Worm (Caenorhabditis elegans) whole organism, L1 larva: Measurements from ENCODE around the gene F43C11.6.

Experiments
- C04F5.9 ChIP-seq: sonication (generic microtip); optimal IDR thresholded peaks from 2 replicates; lab custom pipeline; 2016; ENCODE audit warnings: missing genetic modification characterization, missing compliant biosample characterization
- C16A3.4 ChIP-seq: fragments of 150-350 bp; optimal IDR thresholded peaks from 2 replicates; lab custom pipeline; 2014; ENCODE audit warnings: missing biosample characterization, missing genetic modification characterization
- Y116A8C.19 ChIP-seq: sonication (generic microtip); optimal IDR thresholded peaks from 2 replicates; lab custom pipeline; 2016; ENCODE audit warnings: missing compliant biosample characterization, missing genetic modification characterization, borderline replicate concordance
- ama-1 ChIP-seq: fragments of 150-350 bp; optimal IDR thresholded peaks from 2 replicates; lab custom pipeline; 2014
- ceh-63 ChIP-seq: fragments of 200-800 bp; sonication (Bioruptor generic); optimal IDR thresholded peaks from 2 replicates; lab custom pipeline; 2018; ENCODE audit warnings: mild to moderate bottlenecking, missing genetic modification characterization, missing compliant biosample characterization
- ceh-8 ChIP-seq: fragments of 200-800 bp; sonication (Bioruptor generic); optimal IDR thresholded peaks from 2 replicates; lab custom pipeline; 2018; ENCODE audit warnings: mild to moderate bottlenecking, missing genetic modification characterization, moderate library complexity, missing compliant biosample characterization
- ceh-82 ChIP-seq, 3 experiments: fragments of 150-350 bp in 1 of 3; sonication (generic microtip) in 2 of 3; optimal IDR thresholded peaks; 2 replicates each; lab custom pipeline; 2014 to 2017; ENCODE audit warnings: missing biosample characterization in 3 of 3, missing genetic modification characterization in 3 of 3
- ceh-88 ChIP-seq: fragments of 200-800 bp; sonication (Bioruptor generic); IDR thresholded peaks from 2 replicates; pipeline ENCODE4 v1.3.6; 2022; ENCODE audit warnings: missing genetic modification characterization, missing compliant biosample characterization
- ceh-90 ChIP-seq: sonication (generic microtip); optimal IDR thresholded peaks from 2 replicates; lab custom pipeline; 2016; ENCODE audit warnings: missing genetic modification characterization, missing compliant biosample characterization
- dpl-1 ChIP-seq, 3 experiments: fragments of 150-350 bp in 2 of 3; sonication (generic microtip) in 1 of 3; optimal IDR thresholded peaks; 2 replicates each; lab custom pipeline; 2014 to 2017; ENCODE audit warnings: missing biosample characterization in 3 of 3, missing genetic modification characterization in 3 of 3, missing genetic modification reagents in 3 of 3
- dsc-1 ChIP-seq: sonication (generic microtip); optimal IDR thresholded peaks from 2 replicates; lab custom pipeline; 2016; ENCODE audit warnings: mild to moderate bottlenecking, missing genetic modification characterization, missing compliant biosample characterization
- efl-1 ChIP-seq, 4 experiments: fragments of 150-350 bp; optimal IDR thresholded peaks in 3 of 4; peaks in 1 of 4; 1 replicate in 1 of 4; 2 replicates in 3 of 4; lab custom pipeline; 2014; ENCODE audit warnings: missing biosample characterization in 2 of 4, missing genetic modification characterization in 2 of 4, missing genetic modification reagents in 2 of 4
- efl-3 ChIP-seq: fragments of 200-800 bp; sonication (Bioruptor generic); optimal IDR thresholded peaks from 2 replicates; lab custom pipeline; 2018; ENCODE audit warnings: mild to moderate bottlenecking, missing genetic modification characterization, missing compliant biosample characterization
- elt-2 ChIP-seq: sonication (generic microtip); optimal IDR thresholded peaks from 2 replicates; lab custom pipeline; 2016; ENCODE audit warnings: missing genetic modification characterization, mild to moderate bottlenecking, inconsistent platforms, missing compliant biosample characterization, missing genetic modification reagents
- elt-3 ChIP-seq, 6 experiments: fragments of 150-350 bp in 1 of 6; sonication (generic microtip); optimal IDR thresholded peaks; 2 replicates each; lab custom pipeline; 2017 to 2018; ENCODE audit warnings: missing biosample characterization in 6 of 6, missing genetic modification characterization in 6 of 6, inconsistent platforms in 1 of 6
- ets-5 ChIP-seq: fragments of 200-800 bp; sonication (Bioruptor generic); IDR thresholded peaks from 2 replicates; pipeline ENCODE4 v1.3.6; 2022; ENCODE audit warnings: missing genetic modification characterization, missing compliant biosample characterization
- fkh-10 ChIP-seq: sonication (generic microtip); optimal IDR thresholded peaks from 2 replicates; lab custom pipeline; 2017; ENCODE audit warnings: missing biosample characterization, missing genetic modification reagents, missing genetic modification characterization
- fkh-8 ChIP-seq: sonication (generic microtip); optimal IDR thresholded peaks from 2 replicates; lab custom pipeline; 2016; ENCODE audit warnings: mild to moderate bottlenecking, missing genetic modification characterization, missing compliant biosample characterization
- hlh-17 ChIP-seq: fragments of 200-800 bp; sonication (Bioruptor generic); optimal IDR thresholded peaks from 2 replicates; lab custom pipeline; 2018; ENCODE audit warnings: missing genetic modification characterization, mild to moderate bottlenecking, missing compliant biosample characterization, moderate library complexity, borderline replicate concordance
- hpl-2 ChIP-seq: fragments of 150-350 bp; optimal IDR thresholded peaks from 2 replicates; lab custom pipeline; 2014; ENCODE audit warnings: missing biosample characterization, missing genetic modification reagents, missing genetic modification characterization
- irx-1 ChIP-seq: sonication (generic microtip); optimal IDR thresholded peaks from 2 replicates; lab custom pipeline; 2016; ENCODE audit warnings: missing genetic modification characterization, missing compliant biosample characterization
- lin-13 ChIP-seq: fragments of 150-350 bp; optimal IDR thresholded peaks from 2 replicates; lab custom pipeline; 2014; ENCODE audit warnings: missing biosample characterization, missing genetic modification reagents, missing genetic modification characterization
- lin-14 ChIP-seq: fragments of 200-800 bp; sonication (Bioruptor generic); optimal IDR thresholded peaks from 2 replicates; lab custom pipeline; 2018; ENCODE audit warnings: mild to moderate bottlenecking, missing genetic modification characterization, moderate library complexity, missing compliant biosample characterization
- lin-39 ChIP-seq: fragments of 150-350 bp; optimal IDR thresholded peaks from 2 replicates; lab custom pipeline; 2014; ENCODE audit warnings: missing biosample characterization, missing genetic modification reagents, missing genetic modification characterization
- nhr-19 ChIP-seq: fragments of 200-800 bp; sonication (Bioruptor generic); conservative IDR thresholded peaks from 2 replicates; pipeline ENCODE4 v1.3.6; 2022; ENCODE audit warnings: missing genetic modification characterization, missing compliant biosample characterization
- nhr-237 ChIP-seq: fragments of 150-350 bp; optimal IDR thresholded peaks from 2 replicates; lab custom pipeline; 2014; ENCODE audit warnings: missing biosample characterization, missing genetic modification characterization
- nhr-28 ChIP-seq: fragments of 150-350 bp; optimal IDR thresholded peaks from 2 replicates; lab custom pipeline; 2014; ENCODE audit warnings: missing biosample characterization, missing genetic modification characterization
- nhr-71 ChIP-seq: sonication (generic microtip); optimal IDR thresholded peaks from 2 replicates; lab custom pipeline; 2016; ENCODE audit warnings: mild to moderate bottlenecking, missing genetic modification characterization, moderate library complexity, missing compliant biosample characterization
- nhr-85 ChIP-seq: sonication (generic microtip); peaks from one replicate; lab custom pipeline; 2016; ENCODE audit warnings: missing genetic modification characterization, inconsistent platforms, missing compliant biosample characterization
- pag-3 ChIP-seq: sonication (generic microtip); optimal IDR thresholded peaks from 2 replicates; lab custom pipeline; 2017; ENCODE audit warnings: missing genetic modification characterization, mild to moderate bottlenecking, missing compliant biosample characterization, antibody characterized with exemption, borderline replicate concordance; ENCODE audit not compliant: insufficient read depth
- pqm-1 ChIP-seq: sonication (generic microtip); optimal IDR thresholded peaks from 3 replicates; lab custom pipeline; 2017; ENCODE audit warnings: missing biosample characterization, missing genetic modification characterization
- rnt-1 ChIP-seq: sonication (generic microtip); optimal IDR thresholded peaks from 2 replicates; lab custom pipeline; 2016; ENCODE audit warnings: mild to moderate bottlenecking, missing genetic modification characterization, moderate library complexity, missing compliant biosample characterization
- skn-1 ChIP-seq: fragments of 150-350 bp; optimal IDR thresholded peaks from 2 replicates; lab custom pipeline; 2014; ENCODE audit warnings: missing biosample characterization, missing genetic modification characterization
- sup-37 ChIP-seq: fragments of 200-800 bp; sonication (Bioruptor generic); optimal IDR thresholded peaks from 2 replicates; lab custom pipeline; 2018; ENCODE audit warnings: mild to moderate bottlenecking, missing genetic modification characterization, missing compliant biosample characterization
- swsn-7 ChIP-seq: sonication (generic microtip); optimal IDR thresholded peaks from 2 replicates; lab custom pipeline; 2016; ENCODE audit warnings: missing genetic modification characterization, missing compliant biosample characterization
- tbx-2 ChIP-seq: sonication (generic microtip); optimal IDR thresholded peaks from 2 replicates; lab custom pipeline; 2016; ENCODE audit warnings: missing genetic modification characterization, missing compliant biosample characterization
- tlp-1 ChIP-seq: fragments of 150-350 bp; optimal IDR thresholded peaks from 2 replicates; lab custom pipeline; 2014; ENCODE audit warnings: missing biosample characterization, missing genetic modification characterization
- unc-130 ChIP-seq: fragments of 150-350 bp; optimal IDR thresholded peaks from 2 replicates; lab custom pipeline; 2017; ENCODE audit warnings: missing biosample characterization, missing genetic modification characterization, inconsistent platforms
- unc-30 ChIP-seq: sonication (generic microtip); optimal IDR thresholded peaks from 2 replicates; lab custom pipeline; 2017; ENCODE audit warnings: missing biosample characterization, missing genetic modification characterization
- unc-86 ChIP-seq: sonication (generic microtip); optimal IDR thresholded peaks from 2 replicates; lab custom pipeline; 2016; ENCODE audit warnings: missing genetic modification characterization, missing compliant biosample characterization
- vab-15 ChIP-seq: sonication (generic microtip); optimal IDR thresholded peaks from 2 replicates; lab custom pipeline; 2017; ENCODE audit warnings: missing genotype, mild to moderate bottlenecking, missing genetic modification characterization, missing compliant biosample characterization
- ztf-11 ChIP-seq, 2 experiments: sonication (generic microtip); optimal IDR thresholded peaks; 2 replicates each; lab custom pipeline; 2016 to 2017; ENCODE audit warnings: missing genetic modification characterization in 2 of 2, missing biosample characterization in 1 of 2, missing compliant biosample characterization in 1 of 2

The F43C11.6 gene

ce11 chrII:2298742-2299141 is 43.5 kb upstream of the F43C11.6 start, which contains the start of gene B0281.4:
B0281.4 (minus strand) TSS chrII:2298842.
- TF ChIP-seq C04F5.9 (tag; lab: Kevin White, UChicago), result no peak
- no peak for TF ChIP-seq efl-3
- no peak for TF ChIP-seq fkh-10 (GFP tag; lab: Kevin White, UChicago)
- no peak for TF ChIP-seq Y116A8C.19
- no peak for TF ChIP-seq nhr-71
- no peak for TF ChIP-seq rnt-1 (tag; lab: Kevin White, UChicago)
- TF ChIP-seq unc-86 (tag; lab: Kevin White, UChicago), result no peak
- no peak for TF ChIP-seq hlh-17
- no peak for TF ChIP-seq unc-30 (tag; lab: Kevin White, UChicago)
- no peak for TF ChIP-seq nhr-85 (tag; lab: Kevin White, UChicago)
- no peak for TF ChIP-seq tbx-2
- TF ChIP-seq nhr-237, result no peak
- no peak for TF ChIP-seq ceh-8 (GFP tag; lab: Kevin White, UChicago)
- no peak for TF ChIP-seq fkh-8 (tag; lab: Kevin White, UChicago)
- TF ChIP-seq tlp-1 (tag; lab: Kevin White, UChicago), result no peak
- no peak for TF ChIP-seq irx-1 (tag; lab: Kevin White, UChicago)
- no peak for TF ChIP-seq ceh-88 (GFP tag; lab: Robert Waterston, UW)
- TF ChIP-seq elt-2 (tag; lab: Kevin White, UChicago), result no peak
- TF ChIP-seq C16A3.4 (tag; lab: Kevin White, UChicago), result no peak

ce11 chrII:2300861-2301260 is 41.4 kb upstream of the F43C11.6 start, which contains the start of gene B0281.5:
B0281.5 (minus strand) TSS chrII:2300961.
- TF ChIP-seq unc-30 (tag; lab: Kevin White, UChicago) (no peak), hlh-17 (no peak), ceh-90 (no peak), ztf-11 (tag; optimal IDR thresholded peaks at IDR 0.05; lab: Kevin White, UChicago) (no peak), dsc-1 (tag; lab: Kevin White, UChicago) (no peak), ceh-63 (no peak), ceh-82 (tag; optimal IDR thresholded peaks at IDR 0.05; lab: Kevin White, UChicago) (no peak), lin-14 (GFP tag; lab: Kevin White, UChicago) (no peak), dpl-1 (GFP tag; optimal IDR thresholded peaks at IDR 0.05; lab: Kevin White, UChicago) (no peak), pag-3 (no peak), ceh-8 (GFP tag; lab: Kevin White, UChicago) (no peak), ama-1 (lab: Kevin White, UChicago) (no peak)

- TF ChIP-seq fkh-8 (tag; lab: Kevin White, UChicago), result no peak
- TF ChIP-seq efl-1 (optimal IDR thresholded peaks at IDR 0.05; lab: Kevin White, UChicago), result no peak
- TF ChIP-seq efl-1 (GFP tag; optimal IDR thresholded peaks at IDR 0.05 in 1 of 2; lab: Kevin White, UChicago), result peak in 1 of 2 experiments; percentile 22
- no peak for TF ChIP-seq rnt-1 (tag; lab: Kevin White, UChicago)
- no peak for TF ChIP-seq unc-86 (tag; lab: Kevin White, UChicago)
Observed at ce11 chrII:2302330-2302729, 39.9 kb upstream of the F43C11.6 start, which contains the start of gene B0281.6. B0281.6 (minus strand) TSS chrII:2302430.

- TF ChIP-seq unc-86 (tag; lab: Kevin White, UChicago), result no peak
- TF ChIP-seq vab-15 (tag; lab: Kevin White, UChicago), result no peak
- TF ChIP-seq lin-13 (GFP tag; lab: Kevin White, UChicago), result no peak
- TF ChIP-seq nhr-28 (tag; lab: Kevin White, UChicago), result no peak
- no peak for TF ChIP-seq lin-39 (tag; lab: Kevin White, UChicago)
- TF ChIP-seq skn-1 (tag; lab: Kevin White, UChicago), result no peak
- no peak for TF ChIP-seq fkh-8 (tag; lab: Kevin White, UChicago)
- TF ChIP-seq tbx-2, result no peak
- no peak for TF ChIP-seq ceh-8 (GFP tag; lab: Kevin White, UChicago)
- no peak for TF ChIP-seq nhr-19
- TF ChIP-seq ets-5 (GFP tag; lab: Robert Waterston, UW), result no peak
- no peak for TF ChIP-seq pag-3
- no peak for TF ChIP-seq sup-37
- TF ChIP-seq hpl-2 (GFP tag; lab: Kevin White, UChicago), result no peak
- TF ChIP-seq unc-130 (tag; lab: Kevin White, UChicago), result no peak
- no peak for TF ChIP-seq swsn-7 (tag; lab: Kevin White, UChicago)
- no peak for TF ChIP-seq elt-3 (tag; optimal IDR thresholded peaks at IDR 0.05; lab: Kevin White, UChicago)
- TF ChIP-seq pqm-1 (tag; lab: Kevin White, UChicago), result no peak
- TF ChIP-seq nhr-85 (tag; lab: Kevin White, UChicago), result no peak
- TF ChIP-seq, all 84 proteins: peak for 0
Observed at ce11 chrII:2304575-2304974, 37.7 kb upstream of the F43C11.6 start.
